Worm (Caenorhabditis elegans): Measurements from ENCODE around the gene pes-4.

- no peak for TF ChIP-seq K12H6.12 (tag; optimal IDR thresholded peaks at IDR 0.05)
- peak; percentile 99 for TF ChIP-seq mcd-1 (GFP tag; IDR thresholded peaks at IDR 0.05)
- TF ChIP-seq sptf-2 (GFP tag; optimal IDR thresholded peaks at IDR 0.05): no peak
- 0 out of 2 replicates have a peak, but pooled peaks have one; percentile 15 for TF ChIP-seq lir-1 (GFP tag; conservative IDR thresholded peaks at IDR 0.05)
- TF ChIP-seq F23B12.7 (tag; optimal IDR thresholded peaks at IDR 0.05; ENCODE audit: insufficient read depth): peak; percentile 46
- TF ChIP-seq ama-1 (optimal IDR thresholded peaks at IDR 0.05): no peak
- TF ChIP-seq ama-1 (GFP tag; optimal IDR thresholded peaks at IDR 0.05): no peak
- TF ChIP-seq hlh-12 (tag; optimal IDR thresholded peaks at IDR 0.05): no peak
- TF ChIP-seq sdz-38 (tag; optimal IDR thresholded peaks at IDR 0.05): no peak
- no peak for TF ChIP-seq lsy-27 (tag; optimal IDR thresholded peaks at IDR 0.05; ENCODE audit: borderline replicate concordance, insufficient read depth)
- TF ChIP-seq F37B4.10 (GFP tag; IDR thresholded peaks at IDR 0.05): no peak
- TF ChIP-seq madf-8 (GFP tag; conservative IDR thresholded peaks at IDR 0.05): no peak
- TF ChIP-seq tlf-1 (GFP tag; optimal IDR thresholded peaks at IDR 0.05): peak; percentile 17
- TF ChIP-seq cebp-2 (GFP tag; IDR thresholded peaks at IDR 0.05): no peak
- peak; percentile 5 for TF ChIP-seq dpl-1 (GFP tag; optimal IDR thresholded peaks at IDR 0.05)
Observed at ce11 chrIII:1201958-1202596, 28.0 kb downstream of the pes-4 start, which contains the start of the genes mrpl-45 and Y119D3B.12.
